Worm (Caenorhabditis elegans) whole organism, L2 larva: Measurements from ENCODE around the gene ins-20.

ENCODE experiments used
- C34F6.9 ChIP-seq: fragments of 150-350 bp; optimal IDR thresholded peaks from 2 replicates; lab custom pipeline; 2014; ENCODE audit warnings: missing biosample characterization, missing genetic modification characterization
- F13H6.1 ChIP-seq: sonication (generic microtip); optimal IDR thresholded peaks from 2 replicates; lab custom pipeline; 2016; ENCODE audit warnings: missing genetic modification characterization, missing compliant biosample characterization
- R02D3.7 ChIP-seq: fragments of 150-350 bp; optimal IDR thresholded peaks from 2 replicates; lab custom pipeline; 2014; ENCODE audit warnings: missing biosample characterization, missing genetic modification characterization
- Y55F3AM.14 ChIP-seq: fragments of 200-800 bp; sonication (Bioruptor generic); optimal IDR thresholded peaks from 2 replicates; lab custom pipeline; 2018; ENCODE audit warnings: mild to moderate bottlenecking, missing genetic modification characterization, missing compliant biosample characterization
- ZK546.5 ChIP-seq: sonication (generic microtip); optimal IDR thresholded peaks from 2 replicates; lab custom pipeline; 2017; ENCODE audit warnings: missing biosample characterization, missing genetic modification characterization
- alr-1 ChIP-seq: fragments of 150-350 bp; optimal IDR thresholded peaks from 2 replicates; lab custom pipeline; 2014; ENCODE audit warnings: missing biosample characterization, missing genetic modification characterization
- ama-1 ChIP-seq: fragments of 150-350 bp; optimal IDR thresholded peaks from 2 replicates; lab custom pipeline; 2018; ENCODE audit warnings: inconsistent platforms
- blmp-1 ChIP-seq: sonication (generic microtip); optimal IDR thresholded peaks from 2 replicates; lab custom pipeline; 2017; ENCODE audit warnings: missing genetic modification characterization, mild to moderate bottlenecking, missing compliant biosample characterization, antibody characterized with exemption, moderate library complexity; ENCODE audit not compliant: insufficient read depth
- ceh-16 ChIP-seq: fragments of 150-350 bp; optimal IDR thresholded peaks from 2 replicates; lab custom pipeline; 2014; ENCODE audit warnings: missing biosample characterization, missing genetic modification characterization
- ceh-82 ChIP-seq: fragments of 150-350 bp; optimal IDR thresholded peaks from 2 replicates; lab custom pipeline; 2014; ENCODE audit warnings: missing biosample characterization, missing genetic modification characterization
- crh-2 ChIP-seq: sonication (generic microtip); optimal IDR thresholded peaks from 2 replicates; lab custom pipeline; 2017; ENCODE audit warnings: missing biosample characterization, missing genetic modification characterization
- dmd-4 ChIP-seq: sonication (generic microtip); optimal IDR thresholded peaks from 2 replicates; lab custom pipeline; 2017; ENCODE audit warnings: missing biosample characterization, missing genetic modification characterization
- egl-27 ChIP-seq: sonication (generic microtip); optimal IDR thresholded peaks from 3 replicates; lab custom pipeline; 2017; ENCODE audit warnings: missing biosample characterization, missing genetic modification reagents, missing genetic modification characterization
- elt-1 ChIP-seq: fragments of 150-350 bp; optimal IDR thresholded peaks from 2 replicates; lab custom pipeline; 2014; ENCODE audit warnings: missing biosample characterization, missing genetic modification characterization
- elt-3 ChIP-seq: sonication (generic microtip); optimal IDR thresholded peaks from 2 replicates; lab custom pipeline; 2017; ENCODE audit warnings: missing biosample characterization, missing genetic modification characterization
- fos-1 ChIP-seq: fragments of 150-350 bp; optimal IDR thresholded peaks from 2 replicates; lab custom pipeline; 2014; ENCODE audit warnings: missing biosample characterization, missing genetic modification characterization
- gmeb-1 ChIP-seq: fragments of 150-350 bp; optimal IDR thresholded peaks from 2 replicates; lab custom pipeline; 2014; ENCODE audit warnings: missing biosample characterization, missing genetic modification characterization
- lin-11 ChIP-seq: fragments of 150-350 bp; sonication (generic microtip); optimal IDR thresholded peaks from 2 replicates; lab custom pipeline; 2014; ENCODE audit warnings: missing biosample characterization, missing genetic modification characterization, inconsistent platforms, mixed read lengths
- lin-13 ChIP-seq: fragments of 150-350 bp; optimal IDR thresholded peaks from 2 replicates; lab custom pipeline; 2014; ENCODE audit warnings: missing biosample characterization, missing genetic modification reagents, missing genetic modification characterization
- lin-39 ChIP-seq: fragments of 150-350 bp; optimal IDR thresholded peaks from 2 replicates; lab custom pipeline; 2014; ENCODE audit warnings: missing biosample characterization, missing genetic modification reagents, missing genetic modification characterization
- lsy-2 ChIP-seq, 2 experiments: fragments of 150-350 bp in 1 of 2; sonication (generic microtip) in 1 of 2; optimal IDR thresholded peaks; 2 replicates each; lab custom pipeline; 2014 to 2017; ENCODE audit warnings: missing biosample characterization in 2 of 2, missing genetic modification characterization in 2 of 2
- mab-5 ChIP-seq: fragments of 150-350 bp; optimal IDR thresholded peaks from 2 replicates; lab custom pipeline; 2014; ENCODE audit warnings: missing biosample characterization, missing genetic modification characterization
- mbf-1 ChIP-seq: sonication (generic microtip); optimal IDR thresholded peaks from 2 replicates; lab custom pipeline; 2017; ENCODE audit warnings: missing biosample characterization, missing genetic modification characterization
- mdl-1 ChIP-seq, 2 experiments: fragments of 150-350 bp in 1 of 2; sonication (generic microtip) in 1 of 2; optimal IDR thresholded peaks; 2 replicates each; lab custom pipeline; 2017; ENCODE audit warnings: missing biosample characterization in 2 of 2, missing genetic modification characterization in 2 of 2
- nhr-10 ChIP-seq: sonication (generic microtip); optimal IDR thresholded peaks from 2 replicates; lab custom pipeline; 2017; ENCODE audit warnings: missing biosample characterization, missing genetic modification characterization
- nhr-11 ChIP-seq: fragments of 150-350 bp; optimal IDR thresholded peaks from 2 replicates; lab custom pipeline; 2014; ENCODE audit warnings: missing biosample characterization, missing genetic modification characterization
- nhr-12 ChIP-seq: fragments of 150-350 bp; optimal IDR thresholded peaks from 2 replicates; lab custom pipeline; 2014; ENCODE audit warnings: missing biosample characterization, missing genetic modification characterization
- nhr-129 ChIP-seq: fragments of 150-350 bp; optimal IDR thresholded peaks from 2 replicates; lab custom pipeline; 2014; ENCODE audit warnings: missing biosample characterization, missing genetic modification characterization
- nhr-21 ChIP-seq: fragments of 150-350 bp; optimal IDR thresholded peaks from 2 replicates; lab custom pipeline; 2014; ENCODE audit warnings: missing biosample characterization, missing genetic modification characterization
- nhr-23 ChIP-seq: fragments of 150-350 bp; optimal IDR thresholded peaks from 2 replicates; lab custom pipeline; 2014; ENCODE audit warnings: missing biosample characterization, missing genetic modification reagents, missing genetic modification characterization
- nhr-237 ChIP-seq: fragments of 150-350 bp; optimal IDR thresholded peaks from 2 replicates; lab custom pipeline; 2014; ENCODE audit warnings: missing biosample characterization, missing genetic modification characterization
- nhr-25 ChIP-seq: fragments of 150-350 bp; sonication (generic microtip); optimal IDR thresholded peaks from 3 replicates; lab custom pipeline; 2014; ENCODE audit warnings: missing biosample characterization, missing genetic modification characterization
- nhr-6 ChIP-seq: fragments of 150-350 bp; optimal IDR thresholded peaks from 2 replicates; lab custom pipeline; 2014; ENCODE audit warnings: missing biosample characterization, missing genetic modification characterization
- skn-1 ChIP-seq: sonication (generic microtip); optimal IDR thresholded peaks from 2 replicates; lab custom pipeline; 2017; ENCODE audit warnings: missing biosample characterization, missing genetic modification characterization
- sma-3 ChIP-seq: sonication (generic microtip); optimal IDR thresholded peaks from 2 replicates; lab custom pipeline; 2016; ENCODE audit warnings: missing genetic modification reagents, missing genetic modification characterization, missing compliant biosample characterization
- sma-9 ChIP-seq, 2 experiments: fragments of 150-350 bp in 1 of 2; sonication (generic microtip) in 1 of 2; optimal IDR thresholded peaks; 2 replicates each; lab custom pipeline; 2014 to 2016; ENCODE audit warnings: missing genetic modification characterization in 2 of 2, mild to moderate bottlenecking in 1 of 2, missing biosample characterization in 1 of 2, missing compliant biosample characterization in 1 of 2, missing genetic modification reagents in 1 of 2, moderate library complexity in 1 of 2
- unc-39 ChIP-seq: fragments of 150-350 bp; optimal IDR thresholded peaks from 2 replicates; lab custom pipeline; 2014; ENCODE audit warnings: missing biosample characterization, missing genetic modification characterization
- unc-55 ChIP-seq: fragments of 150-350 bp; sonication (generic microtip); optimal IDR thresholded peaks from 3 replicates; lab custom pipeline; 2014; ENCODE audit warnings: missing biosample characterization, missing genetic modification reagents, missing genetic modification characterization
- unc-62 ChIP-seq: fragments of 150-350 bp; optimal IDR thresholded peaks from 2 replicates; lab custom pipeline; 2014; ENCODE audit warnings: missing biosample characterization, missing genetic modification reagents, missing genetic modification characterization
- zag-1 ChIP-seq: fragments of 150-350 bp; optimal IDR thresholded peaks from 2 replicates; lab custom pipeline; 2014; ENCODE audit warnings: missing biosample characterization, missing genetic modification characterization
- ztf-1 ChIP-seq: fragments of 200-800 bp; sonication (Bioruptor generic); conservative IDR thresholded peaks from 2 replicates; pipeline ENCODE4 v1.3.6; 2022; ENCODE audit warnings: missing genetic modification characterization, missing compliant biosample characterization

ins-20 gene

ce11 chrII:6010544-6010943, at the start of gene ins-20:
Gene ins-20, plus strand, starts transcription at chrII:6010844.
- TF ChIP-seq blmp-1 (tag; lab: Kevin White, UChicago): no peak
- no peak for TF ChIP-seq mab-5 (tag; lab: Kevin White, UChicago)
- no peak for TF ChIP-seq lin-39 (tag; lab: Kevin White, UChicago)
- TF ChIP-seq nhr-10: no peak
- no peak for TF ChIP-seq nhr-237 (tag; lab: Kevin White, UChicago)
- TF ChIP-seq, all 48 proteins: peak for 0

DNA sequence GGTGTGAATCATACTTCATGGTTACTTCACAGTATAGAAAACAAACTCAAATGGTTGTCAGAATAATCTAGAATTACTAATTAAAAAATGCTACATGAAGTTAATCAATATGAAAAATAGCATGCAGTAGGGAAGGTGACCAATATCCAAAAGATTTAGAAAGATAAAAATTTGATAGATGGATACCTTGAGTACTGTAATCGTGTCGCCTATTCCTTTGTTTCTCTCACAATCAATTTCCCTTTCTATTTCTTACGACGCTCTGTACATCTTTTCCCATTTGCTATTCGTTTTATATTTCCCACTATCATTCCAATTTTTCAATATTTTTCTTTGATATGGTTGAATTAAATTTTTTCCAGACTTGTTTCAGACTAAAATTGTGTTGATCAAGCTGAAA, 49.3 kb upstream of the ins-20 start, which contains the start of gene B0034.7:
B0034.7 (plus strand) TSS at position 301 of the 400 bp plus-strand sequence.
- TF ChIP-seq nhr-10: no peak
- TF ChIP-seq unc-39 (tag; lab: Kevin White, UChicago): no peak
- no peak for TF ChIP-seq sma-3 (GFP tag; lab: Kevin White, UChicago)
- no peak for TF ChIP-seq fos-1 (tag; lab: Kevin White, UChicago)
- TF ChIP-seq lin-11 (tag; lab: Kevin White, UChicago): no peak
- TF ChIP-seq elt-3 (tag; lab: Kevin White, UChicago): no peak

ce11 chrII:5962343-5962742, 48.3 kb upstream of the ins-20 start:
- TF ChIP-seq zag-1 (tag; lab: Kevin White, UChicago) (peak; percentile 23), gmeb-1 (tag; lab: Kevin White, UChicago) (no peak), unc-55 (GFP tag; lab: Kevin White, UChicago) (no peak), mdl-1 (tag; optimal IDR thresholded peaks at IDR 0.05; lab: Kevin White, UChicago) (no peak), F13H6.1 (no peak), ceh-82 (tag; lab: Kevin White, UChicago) (no peak), blmp-1 (tag; lab: Kevin White, UChicago) (no peak), nhr-25 (tag; lab: Kevin White, UChicago) (no peak), mbf-1 (no peak), unc-39 (tag; lab: Kevin White, UChicago) (no peak), ceh-16 (tag; lab: Kevin White, UChicago) (no peak), lsy-2 (tag; optimal IDR thresholded peaks at IDR 0.05; lab: Kevin White, UChicago) (peak in 1 of 2 experiments; percentile 6), sma-9 (GFP tag; optimal IDR thresholded peaks at IDR 0.05; lab: Kevin White, UChicago) (peak; percentile 34), sma-9 (tag; optimal IDR thresholded peaks at IDR 0.05; lab: Kevin White, UChicago) (no peak), alr-1 (tag; lab: Kevin White, UChicago) (no peak), ztf-1 (GFP tag; lab: Robert Waterston, UW) (no peak), lin-11 (tag; lab: Kevin White, UChicago) (no peak), mab-5 (tag; lab: Kevin White, UChicago) (no peak), R02D3.7 (tag; lab: Kevin White, UChicago) (no peak), Y55F3AM.14 (no peak)

- TF ChIP-seq dmd-4 (tag; lab: Kevin White, UChicago) (peak; percentile 54), crh-2 (tag; lab: Kevin White, UChicago) (no peak), nhr-23 (tag; lab: Kevin White, UChicago) (no peak), nhr-21 (tag; lab: Kevin White, UChicago) (peak; percentile 16), skn-1 (tag; lab: Kevin White, UChicago) (no peak), ceh-16 (tag; lab: Kevin White, UChicago) (no peak), ama-1 (lab: Kevin White, UChicago) (no peak), nhr-12 (no peak), gmeb-1 (tag; lab: Kevin White, UChicago) (no peak)
Measured at ce11 chrII:5964962-5965361, 45.7 kb upstream of the ins-20 start.

- TF ChIP-seq C34F6.9: peak; percentile 39
- TF ChIP-seq lin-11 (tag; lab: Kevin White, UChicago): peak; percentile 55
- TF ChIP-seq ZK546.5 (tag; lab: Kevin White, UChicago): no peak
- no peak for TF ChIP-seq nhr-21 (tag; lab: Kevin White, UChicago)
- no peak for TF ChIP-seq nhr-25 (tag; lab: Kevin White, UChicago)
- no peak for TF ChIP-seq nhr-23 (tag; lab: Kevin White, UChicago)
- TF ChIP-seq nhr-12: no peak
- TF ChIP-seq lsy-2 (tag; optimal IDR thresholded peaks at IDR 0.05; lab: Kevin White, UChicago): peak in 1 of 2 experiments; percentile 21
- no peak for TF ChIP-seq sma-3 (GFP tag; lab: Kevin White, UChicago)
- no peak for TF ChIP-seq nhr-237 (tag; lab: Kevin White, UChicago)
- TF ChIP-seq lin-13 (GFP tag; lab: Kevin White, UChicago): no peak
- TF ChIP-seq nhr-11: no peak
- no peak for TF ChIP-seq ceh-82 (tag; lab: Kevin White, UChicago)
- TF ChIP-seq unc-39 (tag; lab: Kevin White, UChicago): no peak
- TF ChIP-seq blmp-1 (tag; lab: Kevin White, UChicago): no peak
- TF ChIP-seq Y55F3AM.14: no peak
- TF ChIP-seq mbf-1: no peak
- no peak for TF ChIP-seq mab-5 (tag; lab: Kevin White, UChicago)
- no peak for TF ChIP-seq nhr-6 (tag; lab: Kevin White, UChicago)
- TF ChIP-seq crh-2 (tag; lab: Kevin White, UChicago): no peak
- TF ChIP-seq fos-1 (tag; lab: Kevin White, UChicago): no peak
- no peak for TF ChIP-seq elt-1
- TF ChIP-seq ceh-16 (tag; lab: Kevin White, UChicago): no peak
- TF ChIP-seq nhr-129 (tag; lab: Kevin White, UChicago): peak; percentile 32
- TF ChIP-seq elt-3 (tag; lab: Kevin White, UChicago): no peak
- peak; percentile 26 for TF ChIP-seq unc-55 (GFP tag; lab: Kevin White, UChicago)
- TF ChIP-seq skn-1 (tag; lab: Kevin White, UChicago): no peak
- TF ChIP-seq mdl-1 (tag; optimal IDR thresholded peaks at IDR 0.05; lab: Kevin White, UChicago): no peak
- TF ChIP-seq egl-27 (tag; lab: Kevin White, UChicago): no peak
- TF ChIP-seq F13H6.1: peak; percentile 16
- TF ChIP-seq unc-62: no peak
Measured at ce11 chrII:5966637-5967036, 44.0 kb upstream of the ins-20 start.
